Fruit fly (Drosophila melanogaster) whole organism, embryonic: ENCODE measurements around the gene CG13373.
A peak's percentile ranks its signal among the peaks of the same experiment; 100 is the strongest.

Experiments
- Atf-2 ChIP-seq: fragments of 200-800 bp; sonication (Bioruptor generic); optimal IDR thresholded peaks from 2 replicates; lab custom pipeline; 2016; ENCODE audit warnings: missing biosample characterization, missing genetic modification characterization
- B-H1 ChIP-seq: fragments of 200-800 bp; sonication (Bioruptor generic); IDR thresholded peaks from 3 replicates; pipeline ENCODE4 v1.3.6; 2022; ENCODE audit warnings: missing biosample characterization, missing genetic modification characterization
- CG10366 ChIP-seq: fragments of 200-800 bp; sonication (Bioruptor generic); IDR thresholded peaks from 2 replicates; pipeline ENCODE4 v1.3.6; 2022; ENCODE audit warnings: missing biosample characterization, missing genetic modification characterization
- CG10959 ChIP-seq: fragments of 200-800 bp; sonication (Bioruptor generic); IDR thresholded peaks from 2 replicates; pipeline ENCODE4 v1.3.6; 2022; ENCODE audit warnings: missing biosample characterization, missing genetic modification characterization
- CG11093 ChIP-seq: fragments of 200-800 bp; sonication (Bioruptor generic); IDR thresholded peaks from 3 replicates; pipeline ENCODE4 v1.3.6; 2022; ENCODE audit warnings: missing biosample characterization, missing genetic modification characterization
- CG11247 ChIP-seq: fragments of 200-800 bp; sonication (Bioruptor generic); IDR thresholded peaks from 2 replicates; pipeline ENCODE4 v1.3.6; 2022; ENCODE audit warnings: missing biosample characterization, missing genetic modification characterization
- CG12071 ChIP-seq: fragments of 200-800 bp; sonication (Bioruptor generic); optimal IDR thresholded peaks from 3 replicates; lab custom pipeline; 2018; ENCODE audit warnings: missing biosample characterization, mild to moderate bottlenecking, missing genetic modification characterization
- CG12155 ChIP-seq: fragments of 200-800 bp; sonication (Bioruptor generic); optimal IDR thresholded peaks from 3 replicates; lab custom pipeline; 2016; ENCODE audit warnings: missing biosample characterization, missing genetic modification characterization
- CG15601 ChIP-seq: fragments of 200-800 bp; sonication (Bioruptor generic); optimal IDR thresholded peaks from 3 replicates; lab custom pipeline; 2019; ENCODE audit warnings: missing biosample characterization, mild to moderate bottlenecking, missing genetic modification characterization, moderate library complexity
- CG15696 ChIP-seq: fragments of 200-800 bp; sonication (Bioruptor generic); optimal IDR thresholded peaks from 2 replicates; lab custom pipeline; 2019; ENCODE audit warnings: missing biosample characterization, mild to moderate bottlenecking, missing genetic modification characterization, moderate library complexity
- CG1603 ChIP-seq: fragments of 200-800 bp; sonication (Bioruptor generic); optimal IDR thresholded peaks from 2 replicates; lab custom pipeline; 2019; ENCODE audit warnings: missing biosample characterization, mild to moderate bottlenecking, missing genetic modification characterization, moderate library complexity
- CG2199 ChIP-seq: fragments of 200-800 bp; sonication (Bioruptor generic); IDR thresholded peaks from 3 replicates; pipeline ENCODE4 v1.3.6; 2022; ENCODE audit warnings: missing biosample characterization, missing genetic modification characterization
- CG2712 ChIP-seq: fragments of 200-800 bp; optimal IDR thresholded peaks from 3 replicates; lab custom pipeline; 2019; ENCODE audit warnings: missing biosample characterization, mild to moderate bottlenecking, missing genetic modification characterization, moderate library complexity
- CG3407 ChIP-seq: fragments of 200-800 bp; sonication (Bioruptor generic); optimal IDR thresholded peaks from 2 replicates; lab custom pipeline; 2018; ENCODE audit warnings: missing biosample characterization, mild to moderate bottlenecking, missing genetic modification characterization
- CG5953 ChIP-seq: fragments of 200-800 bp; sonication (Bioruptor generic); IDR thresholded peaks from 2 replicates; pipeline ENCODE4 v1.3.6; 2022; ENCODE audit warnings: missing biosample characterization, missing genetic modification characterization
- CG7271 ChIP-seq: fragments of 200-800 bp; sonication (Bioruptor generic); optimal IDR thresholded peaks from 2 replicates; lab custom pipeline; 2018; ENCODE audit warnings: missing biosample characterization, mild to moderate bottlenecking, missing genetic modification characterization, moderate library complexity
- CG8089 ChIP-seq: fragments of 200-800 bp; sonication (Bioruptor generic); optimal IDR thresholded peaks from 3 replicates; lab custom pipeline; 2016; ENCODE audit warnings: missing biosample characterization, missing genetic modification characterization
- D ChIP-seq, 2 experiments: fragments of 200-800 bp in 1 of 2; fragments of >200 bp in 1 of 2; sonication (Bioruptor generic) in 1 of 2; optimal IDR thresholded peaks; 2 replicates in 1 of 2; 3 replicates in 1 of 2; lab custom pipeline; 2017; ENCODE audit warnings: mild to moderate bottlenecking in 1 of 2, missing biosample characterization in 1 of 2, missing genetic modification characterization in 1 of 2, missing genetic modification reagents in 1 of 2
- Dad ChIP-seq: fragments of 200-800 bp; sonication (Bioruptor generic); optimal IDR thresholded peaks from 3 replicates; lab custom pipeline; 2016; ENCODE audit warnings: missing biosample characterization, missing genetic modification characterization
- Dfd ChIP-seq, 2 experiments: fragments of >200 bp; optimal IDR thresholded peaks; 2 replicates each; lab custom pipeline; 2017; ENCODE audit warnings: missing biosample characterization in 2 of 2, missing genetic modification characterization in 2 of 2
- Drgx ChIP-seq: fragments of 200-800 bp; sonication (Bioruptor generic); IDR thresholded peaks from 2 replicates; pipeline ENCODE4 v1.3.6; 2022; ENCODE audit warnings: missing biosample characterization, missing genetic modification characterization
- E2f2 ChIP-seq: fragments of 200-800 bp; sonication (Bioruptor generic); IDR thresholded peaks from 2 replicates; pipeline ENCODE4 v1.3.6; 2022; ENCODE audit warnings: missing biosample characterization, missing genetic modification characterization
- GATAe ChIP-seq: fragments of 200-800 bp; sonication (Bioruptor generic); conservative IDR thresholded peaks from 2 replicates; pipeline ENCODE4 v1.3.6; 2022; ENCODE audit warnings: missing biosample characterization, missing genetic modification characterization
- HLH3B ChIP-seq: fragments of 200-800 bp; sonication (Bioruptor generic); IDR thresholded peaks from 2 replicates; pipeline ENCODE4 v1.3.6; 2022; ENCODE audit warnings: missing biosample characterization, missing genetic modification characterization
- HLH4C ChIP-seq: fragments of 200-800 bp; sonication (Bioruptor generic); IDR thresholded peaks from 3 replicates; pipeline ENCODE4 v1.3.6; 2022; ENCODE audit warnings: missing biosample characterization, missing genetic modification characterization; ENCODE audit not compliant: partially characterized antibody
- HmgD ChIP-seq: fragments of 200-800 bp; sonication (Bioruptor generic); optimal IDR thresholded peaks from 3 replicates; lab custom pipeline; 2016; ENCODE audit warnings: missing biosample characterization, missing genetic modification characterization
- HmgZ ChIP-seq: fragments of 200-800 bp; sonication (Bioruptor generic); optimal IDR thresholded peaks from 2 replicates; lab custom pipeline; 2018; ENCODE audit warnings: missing biosample characterization, mild to moderate bottlenecking, missing genetic modification characterization
- Myb ChIP-seq: fragments of 200-800 bp; sonication (Bioruptor generic); optimal IDR thresholded peaks from 2 replicates; lab custom pipeline; 2016; ENCODE audit warnings: missing biosample characterization, missing genetic modification characterization
- Sin3A ChIP-seq: fragments of >200 bp; optimal IDR thresholded peaks from 2 replicates; lab custom pipeline; 2018
- Sox102F ChIP-seq: fragments of 200-800 bp; sonication (Bioruptor generic); optimal IDR thresholded peaks from 2 replicates; lab custom pipeline; 2018; ENCODE audit warnings: missing biosample characterization, mild to moderate bottlenecking, missing genetic modification characterization, moderate library complexity
- Sry-β ChIP-seq: fragments of 200-800 bp; sonication (Bioruptor generic); optimal IDR thresholded peaks from 2 replicates; lab custom pipeline; 2018; ENCODE audit warnings: missing biosample characterization, mild to moderate bottlenecking, missing genetic modification characterization, moderate library complexity
- ap ChIP-seq: fragments of 200-800 bp; sonication (Bioruptor generic); IDR thresholded peaks from 2 replicates; pipeline ENCODE4 v1.3.6; 2022; ENCODE audit warnings: missing biosample characterization, missing genetic modification characterization
- cad ChIP-seq: fragments of >200 bp; optimal IDR thresholded peaks from 2 replicates; lab custom pipeline; 2017; ENCODE audit warnings: missing biosample characterization, missing genetic modification characterization
- cato ChIP-seq: fragments of 200-800 bp; sonication (Bioruptor generic); optimal IDR thresholded peaks from 2 replicates; lab custom pipeline; 2016; ENCODE audit warnings: missing biosample characterization, missing genetic modification characterization, borderline replicate concordance
- chinmo ChIP-seq: fragments of 200-800 bp; sonication (Bioruptor generic); IDR thresholded peaks from 4 replicates; pipeline ENCODE4 v1.3.6; 2022; ENCODE audit warnings: missing biosample characterization, missing genetic modification characterization; ENCODE audit not compliant: partially characterized antibody
- crc ChIP-seq: fragments of 200-800 bp; sonication (Bioruptor generic); optimal IDR thresholded peaks from 2 replicates; lab custom pipeline; 2016; ENCODE audit warnings: missing biosample characterization, missing genetic modification characterization
- crp ChIP-seq, 2 experiments: fragments of 200-800 bp; sonication (Bioruptor generic); optimal IDR thresholded peaks; 2 replicates in 1 of 2; 3 replicates in 1 of 2; lab custom pipeline; 2017; ENCODE audit warnings: missing biosample characterization in 2 of 2, missing genetic modification characterization in 2 of 2, mild to moderate bottlenecking in 1 of 2, moderate library complexity in 1 of 2
- eve ChIP-seq, 2 experiments: fragments of >200 bp; optimal IDR thresholded peaks; 2 replicates each; lab custom pipeline; 2017; ENCODE audit warnings: missing biosample characterization in 2 of 2, missing genetic modification characterization in 2 of 2
- exex ChIP-seq: fragments of 200-800 bp; sonication (Bioruptor generic); optimal IDR thresholded peaks from 4 replicates; lab custom pipeline; 2018; ENCODE audit warnings: missing biosample characterization, mild to moderate bottlenecking, missing genetic modification characterization, moderate library complexity
- grau ChIP-seq: fragments of 200-800 bp; optimal IDR thresholded peaks from 3 replicates; lab custom pipeline; 2019; ENCODE audit warnings: missing biosample characterization, mild to moderate bottlenecking, missing genetic modification characterization, moderate library complexity
- grn ChIP-seq: fragments of 200-800 bp; sonication (Bioruptor generic); optimal IDR thresholded peaks from 3 replicates; lab custom pipeline; 2017; ENCODE audit warnings: missing biosample characterization, missing genetic modification characterization
- her ChIP-seq: fragments of 200-800 bp; sonication (Bioruptor generic); optimal IDR thresholded peaks from 2 replicates; lab custom pipeline; 2016; ENCODE audit warnings: missing biosample characterization, missing genetic modification characterization
- hth ChIP-seq: fragments of >200 bp; optimal IDR thresholded peaks from 2 replicates; lab custom pipeline; 2017; ENCODE audit warnings: inconsistent platforms
- jing ChIP-seq: fragments of 200-800 bp; sonication (Bioruptor generic); optimal IDR thresholded peaks from 2 replicates; lab custom pipeline; 2018; ENCODE audit warnings: missing biosample characterization, mild to moderate bottlenecking, missing genetic modification characterization
- kah ChIP-seq: fragments of 200-800 bp; sonication (Bioruptor generic); optimal IDR thresholded peaks from 2 replicates; lab custom pipeline; 2018; ENCODE audit warnings: missing biosample characterization, mild to moderate bottlenecking, missing genetic modification characterization
- lmd ChIP-seq: fragments of 200-800 bp; sonication (Bioruptor generic); IDR thresholded peaks from 2 replicates; pipeline ENCODE4 v1.3.6; 2022; ENCODE audit warnings: missing biosample characterization, missing genetic modification characterization
- pum ChIP-seq: fragments of 200-800 bp; sonication (Bioruptor generic); optimal IDR thresholded peaks from 2 replicates; lab custom pipeline; 2016; ENCODE audit warnings: missing biosample characterization, missing genetic modification characterization
- row ChIP-seq: fragments of 200-800 bp; sonication (Bioruptor generic); IDR thresholded peaks from 3 replicates; pipeline ENCODE4 v1.3.6; 2022; ENCODE audit warnings: missing biosample characterization, missing genetic modification characterization
- sug ChIP-seq: fragments of 200-800 bp; optimal IDR thresholded peaks from 2 replicates; lab custom pipeline; 2019; ENCODE audit warnings: missing biosample characterization, mild to moderate bottlenecking, missing genetic modification characterization, moderate library complexity
- tin ChIP-seq: fragments of 200-800 bp; sonication (Bioruptor generic); optimal IDR thresholded peaks from 3 replicates; lab custom pipeline; 2016; ENCODE audit warnings: missing biosample characterization, missing genetic modification characterization
- toy ChIP-seq: fragments of 200-800 bp; sonication (Bioruptor generic); IDR thresholded peaks from 2 replicates; pipeline ENCODE4 v1.3.6; 2022; ENCODE audit warnings: missing biosample characterization, missing genetic modification characterization
- vnd ChIP-seq: fragments of 200-800 bp; sonication (Bioruptor generic); IDR thresholded peaks from 3 replicates; pipeline ENCODE4 v1.3.6; 2022; ENCODE audit warnings: missing biosample characterization, missing genetic modification characterization; ENCODE audit not compliant: partially characterized antibody
- yki ChIP-seq: fragments of >200 bp; optimal IDR thresholded peaks from 3 replicates; lab custom pipeline; 2018

Gene CG13373

DNA sequence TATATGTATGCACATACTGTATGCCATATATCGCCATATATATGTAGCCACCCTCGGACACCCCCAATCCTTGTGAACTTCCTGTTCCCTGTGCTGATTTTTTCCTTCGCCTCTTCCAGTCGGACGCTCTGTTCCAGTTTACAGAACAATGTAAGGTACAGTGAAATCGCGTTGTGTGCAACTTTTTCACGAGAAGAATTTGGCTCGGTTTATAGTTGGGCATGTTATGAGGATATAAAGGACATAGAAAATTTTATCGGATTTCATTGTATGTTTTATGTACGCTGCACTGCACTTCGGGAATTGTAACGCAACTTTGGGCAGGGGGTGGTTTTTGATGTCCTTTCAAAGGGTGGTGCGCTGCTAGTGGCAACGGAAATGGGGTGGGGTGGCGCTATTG is 47.5 kb downstream of the CG13373 start (continued):
- TF ChIP-seq hth (lab: Kevin White, UChicago), result no peak
- no peak for TF ChIP-seq ap (GFP tag; lab: Robert Waterston, UW)
- TF ChIP-seq D (optimal IDR thresholded peaks at IDR 0.05; lab: Kevin White, UChicago), result no peak
- TF ChIP-seq D (GFP tag; optimal IDR thresholded peaks at IDR 0.05; lab: Kevin White, UChicago), result no peak
- TF ChIP-seq cad (GFP tag; lab: Kevin White, UChicago), result no peak
- TF ChIP-seq chinmo, result no peak
- no peak for TF ChIP-seq crp (GFP tag; optimal IDR thresholded peaks at IDR 0.05; lab: Kevin White, UChicago)
- no peak for TF ChIP-seq tin (GFP tag; lab: Kevin White, UChicago)
- 0 out of 2 replicates have a peak, but pooled peaks have one; percentile 23 for TF ChIP-seq HLH3B
- TF ChIP-seq CG12071, result no peak
- no peak for TF ChIP-seq her (GFP tag; lab: Kevin White, UChicago)
- no peak for TF ChIP-seq jing
- TF ChIP-seq Sry-β (GFP tag; lab: Kevin White, UChicago), result no peak
- no peak for TF ChIP-seq HmgZ (tag; lab: Kevin White, UChicago)
- no peak for TF ChIP-seq toy
- TF ChIP-seq E2f2 (GFP tag; lab: Robert Waterston, UW), result no peak
- TF ChIP-seq HLH4C (GFP tag; lab: Robert Waterston, UW), result no peak
- TF ChIP-seq cato, result no peak
- TF ChIP-seq Myb (GFP tag; lab: Kevin White, UChicago), result no peak
- TF ChIP-seq exex (tag; lab: Kevin White, UChicago), result no peak
- TF ChIP-seq CG2712, result peak; percentile 7
- no peak for TF ChIP-seq Sin3A (lab: Kevin White, UChicago)
- no peak for TF ChIP-seq vnd (GFP tag; lab: Robert Waterston, UW)
- 0 out of 2 replicates have a peak, but pooled peaks have one; percentile 18 for TF ChIP-seq Drgx
- TF ChIP-seq lmd (GFP tag; lab: Robert Waterston, UW), result peak; percentile 35
- TF ChIP-seq CG8089 (GFP tag; lab: Kevin White, UChicago), result no peak
- no peak for TF ChIP-seq CG7271
- peak; percentile 6 for TF ChIP-seq pum (GFP tag; lab: Kevin White, UChicago)
- no peak for TF ChIP-seq kah (GFP tag; lab: Kevin White, UChicago)
- no peak for TF ChIP-seq Dad (GFP tag; lab: Kevin White, UChicago)
- TF ChIP-seq CG12155 (GFP tag; lab: Kevin White, UChicago), result no peak
- TF ChIP-seq CG10959 (GFP tag; lab: Robert Waterston, UW), result no peak
- no peak for TF ChIP-seq grn
- no peak for TF ChIP-seq Sox102F (GFP tag; lab: Kevin White, UChicago)
- TF ChIP-seq Dfd (GFP tag; optimal IDR thresholded peaks at IDR 0.05; lab: Kevin White, UChicago), result no peak
- TF ChIP-seq CG1603 (tag; lab: Kevin White, UChicago), result peak; percentile 21
- TF ChIP-seq grau (tag; lab: Kevin White, UChicago), result peak; percentile 98
- no peak for TF ChIP-seq CG10366
- TF ChIP-seq CG11247 (GFP tag; lab: Robert Waterston, UW), result no peak
- TF ChIP-seq crc (GFP tag; lab: Kevin White, UChicago), result no peak
- no peak for TF ChIP-seq CG15601 (tag; lab: Kevin White, UChicago)
- no peak for TF ChIP-seq Atf-2 (GFP tag; lab: Kevin White, UChicago)
- TF ChIP-seq CG15696, result peak; percentile 0
- peak; percentile 5 for TF ChIP-seq HmgD
- no peak for TF ChIP-seq yki (lab: Kevin White, UChicago)
- TF ChIP-seq CG5953 (GFP tag; lab: Robert Waterston, UW), result 0 out of 2 replicates have a peak, but pooled peaks have one; percentile 21
- no peak for TF ChIP-seq GATAe (GFP tag; lab: Robert Waterston, UW)
- TF ChIP-seq CG11093 (GFP tag; lab: Robert Waterston, UW), result no peak
- TF ChIP-seq sug (tag; lab: Kevin White, UChicago), result no peak
- no peak for TF ChIP-seq CG3407 (GFP tag; lab: Kevin White, UChicago)
- TF ChIP-seq row (GFP tag; lab: Robert Waterston, UW), result peak; percentile 82
- no peak for TF ChIP-seq B-H1
- TF ChIP-seq CG2199, result no peak
- TF ChIP-seq eve (GFP tag; optimal IDR thresholded peaks at IDR 0.05; lab: Kevin White, UChicago), result no peak
